Worm (Caenorhabditis elegans): ENCODE measurements around the gene srx-1.

The srx-1 gene

DNA sequence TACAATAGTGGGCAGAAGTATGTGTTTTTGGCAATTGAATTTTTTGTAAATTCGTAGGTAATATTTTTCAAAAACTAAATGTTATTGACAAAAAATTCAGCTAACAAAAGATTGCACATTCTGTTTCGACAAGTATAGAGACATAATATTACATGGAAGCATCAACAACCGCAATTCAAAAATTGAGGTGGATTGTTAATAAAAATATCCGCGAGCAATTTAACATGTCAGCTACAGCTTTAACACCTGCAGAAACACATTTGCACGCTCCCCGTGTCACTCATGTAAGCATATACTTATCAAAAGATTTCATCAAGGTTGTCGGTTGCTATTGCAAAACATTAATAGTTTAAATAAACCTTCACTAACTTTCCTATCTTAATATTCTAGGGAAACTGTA is 32.2 kb downstream of the srx-1 start, which contains the start of gene srsx-34:
Gene srsx-34, plus strand, starts transcription at position 301 of the 400 bp plus-strand sequence.
- TF ChIP-seq let-607 (tag; optimal IDR thresholded peaks at IDR 0.05): no peak
- TF ChIP-seq sea-2 (GFP tag; IDR thresholded peaks at IDR 0.05): no peak
- TF ChIP-seq hlh-12 (tag; optimal IDR thresholded peaks at IDR 0.05): no peak
- no peak for TF ChIP-seq egrh-3 (GFP tag; IDR thresholded peaks at IDR 0.05)
- no peak for TF ChIP-seq ceh-40 (GFP tag; IDR thresholded peaks at IDR 0.05)
- TF ChIP-seq dox-1 (GFP tag; IDR thresholded peaks at IDR 0.05): no peak
- no peak for TF ChIP-seq lin-54 (GFP tag; optimal IDR thresholded peaks at IDR 0.05)
- no peak for TF ChIP-seq T07F8.4 (tag; optimal IDR thresholded peaks at IDR 0.05)
- TF ChIP-seq Y53G8AR.9 (GFP tag; conservative IDR thresholded peaks at IDR 0.05): no peak
- no peak for TF ChIP-seq C17E4.6 (GFP tag; IDR thresholded peaks at IDR 0.05)

DNA sequence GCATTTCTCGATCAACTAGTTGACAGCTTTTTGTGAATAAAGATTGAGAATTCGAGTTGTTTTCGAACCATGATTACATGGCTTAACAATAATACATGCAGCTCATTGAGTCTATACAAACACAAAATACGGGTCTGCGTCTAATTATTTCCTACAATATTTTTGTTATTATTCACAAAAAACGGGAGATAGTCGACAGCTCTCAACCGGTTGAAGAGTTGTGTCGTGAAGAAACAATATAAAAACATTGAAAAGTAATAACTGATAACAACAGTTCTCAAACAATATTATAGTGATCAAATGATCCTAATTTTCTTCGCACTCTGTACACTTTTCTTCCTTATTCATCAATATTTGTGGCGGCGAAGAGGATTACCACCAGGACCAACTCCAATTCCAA is 37.6 kb downstream of the srx-1 start, which contains the start of gene cyp-33B1:
Gene cyp-33B1, plus strand, starts transcription at position 301 of the 400 bp plus-strand sequence.
- TF ChIP-seq T26A5.8 (tag; optimal IDR thresholded peaks at IDR 0.05): no peak
- no peak for TF ChIP-seq K12H6.12 (tag; optimal IDR thresholded peaks at IDR 0.05)
- no peak for TF ChIP-seq C17E4.6 (GFP tag; IDR thresholded peaks at IDR 0.05)
- no peak for TF ChIP-seq akir-1 (GFP tag; optimal IDR thresholded peaks at IDR 0.05)
- TF ChIP-seq Y53F4B.3 (GFP tag; IDR thresholded peaks at IDR 0.05): no peak
- TF ChIP-seq die-1 (tag; optimal IDR thresholded peaks at IDR 0.05): no peak
- TF ChIP-seq F37B4.10 (GFP tag; IDR thresholded peaks at IDR 0.05): no peak
- no peak for TF ChIP-seq cebp-2 (GFP tag; IDR thresholded peaks at IDR 0.05)
- TF ChIP-seq sptf-2 (GFP tag; optimal IDR thresholded peaks at IDR 0.05): no peak
- TF ChIP-seq ZK185.1 (tag; optimal IDR thresholded peaks at IDR 0.05; ENCODE audit: poor library complexity, severe bottlenecking): no peak
- TF ChIP-seq mes-4 (tag; optimal IDR thresholded peaks at IDR 0.05): no peak
- TF ChIP-seq K11D2.4 (GFP tag; IDR thresholded peaks at IDR 0.05): no peak
- TF ChIP-seq F33H1.4 (GFP tag; IDR thresholded peaks at IDR 0.05): no peak

DNA sequence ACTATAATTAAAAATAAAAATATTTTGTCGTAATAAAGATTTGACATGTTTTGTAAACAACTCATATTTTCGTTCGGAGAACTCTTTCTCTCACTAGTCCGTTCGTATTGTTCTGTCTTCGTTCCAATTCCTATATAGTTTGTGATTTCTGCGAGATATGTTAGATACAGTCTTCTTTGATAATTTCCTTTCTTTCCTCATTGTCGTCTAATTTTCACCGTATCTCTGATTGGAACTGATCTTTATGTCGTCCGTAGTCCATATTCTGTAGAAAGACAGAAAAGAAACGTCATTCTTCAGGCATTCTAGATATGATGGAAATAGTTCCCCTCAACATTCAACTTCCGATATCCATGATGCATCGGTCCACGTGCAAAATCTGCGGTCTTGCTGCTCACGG is 41.4 kb downstream of the srx-1 start, which contains the start of gene nhr-30:
Gene nhr-30, plus strand, starts transcription at position 301 of the 400 bp plus-strand sequence.
- TF ChIP-seq ets-4 (GFP tag; optimal IDR thresholded peaks at IDR 0.05) (no peak), xnd-1 (tag; optimal IDR thresholded peaks at IDR 0.05) (no peak), T07F8.4 (tag; optimal IDR thresholded peaks at IDR 0.05) (no peak), gei-17 (GFP tag; optimal IDR thresholded peaks at IDR 0.05) (no peak), ceh-58 (GFP tag; IDR thresholded peaks at IDR 0.05) (no peak), egrh-3 (GFP tag; IDR thresholded peaks at IDR 0.05) (no peak), athp-1 (tag; optimal IDR thresholded peaks at IDR 0.05) (no peak), ceh-79 (tag; optimal IDR thresholded peaks at IDR 0.05) (no peak)

DNA sequence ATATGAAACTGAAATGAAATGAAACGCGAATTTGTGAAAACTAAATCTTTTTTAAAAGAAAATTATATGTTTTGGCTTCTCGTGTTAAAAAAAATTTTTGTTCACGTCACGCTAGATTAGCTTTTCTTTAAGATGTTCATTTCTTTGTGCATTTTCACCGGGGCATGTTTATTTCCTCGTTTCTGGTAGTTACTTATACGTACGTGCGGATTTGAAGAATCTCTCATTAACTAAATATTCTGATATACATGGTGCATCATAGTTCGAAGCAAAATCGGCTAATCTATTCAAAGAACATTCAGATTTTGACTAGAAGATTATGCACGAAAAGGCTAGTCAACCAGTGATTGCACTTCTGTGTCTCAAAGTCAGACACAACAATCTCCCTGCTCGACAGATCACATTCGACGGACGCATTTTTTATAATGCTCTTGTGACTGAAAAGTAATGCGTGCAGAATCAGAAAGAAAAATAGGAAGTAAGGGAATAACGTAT is 44.1 kb downstream of the srx-1 start, which contains the start of gene C25E10.17:
Gene C25E10.17, minus strand, starts transcription at position 51 of the 495 bp plus-strand sequence.
- TF ChIP-seq Y56A3A.18 (GFP tag; IDR thresholded peaks at IDR 0.05) (no peak), unc-62 (GFP tag; optimal IDR thresholded peaks at IDR 0.05) (no peak), dox-1 (GFP tag; IDR thresholded peaks at IDR 0.05) (no peak), pbrm-1 (GFP tag; IDR thresholded peaks at IDR 0.05) (no peak), B0035.1 (tag; optimal IDR thresholded peaks at IDR 0.05) (no peak), F49E8.2 (tag; optimal IDR thresholded peaks at IDR 0.05; ENCODE audit: insufficient read depth) (no peak), pha-4 (tag; optimal IDR thresholded peaks at IDR 0.05) (no peak), madf-8 (GFP tag; conservative IDR thresholded peaks at IDR 0.05) (no peak), cebp-1 (GFP tag; IDR thresholded peaks at IDR 0.05) (no peak), cebp-1 (tag; optimal IDR thresholded peaks at IDR 0.05) (no peak), repo-1 (tag; optimal IDR thresholded peaks at IDR 0.05) (no peak), snpc-3.4 (tag; optimal IDR thresholded peaks at IDR 0.05) (no peak), K12H6.12 (tag; optimal IDR thresholded peaks at IDR 0.05) (no peak), F23B12.7 (tag; optimal IDR thresholded peaks at IDR 0.05; ENCODE audit: insufficient read depth) (no peak), ets-4 (GFP tag; optimal IDR thresholded peaks at IDR 0.05) (no peak), zfh-2 (GFP tag; conservative IDR thresholded peaks at IDR 0.05) (no peak), lsy-27 (tag; optimal IDR thresholded peaks at IDR 0.05; ENCODE audit: borderline replicate concordance, insufficient read depth) (no peak), lin-26 (GFP tag; IDR thresholded peaks at IDR 0.05) (no peak), dpl-1 (GFP tag; optimal IDR thresholded peaks at IDR 0.05) (no peak), F33H1.4 (GFP tag; IDR thresholded peaks at IDR 0.05) (no peak)

Data from whole organism, young adult.